Worm (Caenorhabditis elegans) whole organism, L3 larva: ENCODE results near the gene prx-2.

Experiments used
- R02D3.7 ChIP-seq: fragments of 150-350 bp; optimal IDR thresholded peaks from 2 replicates; lab custom pipeline; 2014; ENCODE audit warnings: missing biosample characterization, missing genetic modification characterization
- ceh-28 ChIP-seq: fragments of 150-350 bp; optimal IDR thresholded peaks from 2 replicates; lab custom pipeline; 2014; ENCODE audit warnings: missing biosample characterization, missing genetic modification reagents, missing genetic modification characterization
- ceh-82 ChIP-seq: fragments of 150-350 bp; optimal IDR thresholded peaks from 2 replicates; lab custom pipeline; 2014; ENCODE audit warnings: missing biosample characterization, missing genetic modification characterization
- elt-3 ChIP-seq, 3 experiments: fragments of 150-350 bp in 1 of 3; sonication (generic microtip) in 2 of 3; optimal IDR thresholded peaks; 2 replicates in 2 of 3; 4 replicates in 1 of 3; lab custom pipeline; 2014 to 2017; ENCODE audit warnings: missing biosample characterization in 3 of 3, missing genetic modification characterization in 3 of 3
- lin-15B ChIP-seq: fragments of 150-350 bp; optimal IDR thresholded peaks from 2 replicates; lab custom pipeline; 2014; ENCODE audit warnings: missing biosample characterization, missing genetic modification characterization
- nfya-1 ChIP-seq: sonication (generic microtip); optimal IDR thresholded peaks from 2 replicates; lab custom pipeline; 2017; ENCODE audit warnings: missing genetic modification characterization, mild to moderate bottlenecking, missing compliant biosample characterization, antibody characterized with exemption, moderate library complexity; ENCODE audit not compliant: insufficient read depth
- nhr-11 ChIP-seq: fragments of 150-350 bp; optimal IDR thresholded peaks from 2 replicates; lab custom pipeline; 2014; ENCODE audit warnings: missing biosample characterization, missing genetic modification characterization
- nhr-12 ChIP-seq: fragments of 150-350 bp; optimal IDR thresholded peaks from 2 replicates; lab custom pipeline; 2014; ENCODE audit warnings: missing biosample characterization, missing genetic modification characterization
- nhr-28 ChIP-seq: fragments of 150-350 bp; optimal IDR thresholded peaks from 2 replicates; lab custom pipeline; 2014; ENCODE audit warnings: missing biosample characterization, missing genetic modification characterization
- nhr-77 ChIP-seq: fragments of 150-350 bp; optimal IDR thresholded peaks from 2 replicates; lab custom pipeline; 2014; ENCODE audit warnings: missing biosample characterization, missing genetic modification characterization
- snpc-4 ChIP-seq: fragments of 150-350 bp; optimal IDR thresholded peaks from 2 replicates; lab custom pipeline; 2014; ENCODE audit warnings: missing biosample characterization, missing genetic modification characterization
- unc-62 ChIP-seq: fragments of 150-350 bp; sonication (generic microtip); optimal IDR thresholded peaks from 4 replicates; lab custom pipeline; 2014; ENCODE audit warnings: missing biosample characterization, missing genetic modification reagents, missing genetic modification characterization
- zag-1 ChIP-seq: fragments of 150-350 bp; optimal IDR thresholded peaks from 2 replicates; lab custom pipeline; 2014; ENCODE audit warnings: missing biosample characterization, missing genetic modification characterization
- ztf-11 ChIP-seq: fragments of 150-350 bp; optimal IDR thresholded peaks from 2 replicates; lab custom pipeline; 2014; ENCODE audit warnings: missing biosample characterization, missing genetic modification characterization

DNA sequence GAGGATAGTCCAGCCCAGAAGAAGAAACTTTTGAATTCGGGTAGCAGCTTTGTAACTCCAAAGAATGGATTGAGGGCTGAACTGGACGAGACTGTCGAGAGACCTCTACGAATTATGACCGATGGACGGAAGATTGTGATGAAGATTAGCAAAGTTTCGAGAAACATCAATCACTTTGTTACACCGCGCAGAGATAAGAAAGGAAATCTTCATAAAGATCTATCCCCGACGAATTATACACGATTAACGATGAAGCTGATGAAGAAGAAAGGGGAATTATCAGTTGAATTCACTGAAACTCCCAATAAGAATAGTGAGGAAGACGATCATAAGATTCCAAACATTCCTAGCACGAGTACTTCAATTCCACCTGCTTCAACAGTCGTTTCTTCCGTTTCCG, 44.2 kb upstream of the prx-2 start:
- TF ChIP-seq elt-3 (tag; optimal IDR thresholded peaks at IDR 0.05; lab: Kevin White, UChicago) (no peak), R02D3.7 (tag; lab: Kevin White, UChicago) (no peak), nhr-12 (tag; lab: Kevin White, UChicago) (no peak), nhr-28 (tag; lab: Kevin White, UChicago) (no peak), ztf-11 (tag; lab: Kevin White, UChicago) (no peak), snpc-4 (tag; lab: Kevin White, UChicago) (no peak), unc-62 (GFP tag; lab: Kevin White, UChicago) (no peak), ceh-82 (tag; lab: Kevin White, UChicago) (no peak), nhr-11 (no peak), zag-1 (tag; lab: Kevin White, UChicago) (no peak), ceh-28 (no peak), nfya-1 (tag; lab: Kevin White, UChicago) (no peak), lin-15B (tag; lab: Kevin White, UChicago) (no peak), nhr-77 (tag; lab: Kevin White, UChicago) (no peak)
